Worm (Caenorhabditis elegans) whole organism, mixed stage, embryonic: ENCODE measurements around the gene tmd-2.
A peak's percentile ranks its signal among the peaks of the same experiment; 100 is the strongest.
"Not testable (repeated sequence)": the region's sequence is repeated elsewhere in the genome, so short reads cannot be mapped to it uniquely, and the experiment has no call there.

Experiments
- M03D4.4 ChIP-seq: sonication (generic microtip); optimal IDR thresholded peaks from 2 replicates; lab custom pipeline; 2017; ENCODE audit warnings: mild to moderate bottlenecking, missing genetic modification characterization, missing compliant biosample characterization
- bed-3 ChIP-seq: fragments of 200-800 bp; sonication (Bioruptor generic); optimal IDR thresholded peaks from 3 replicates; lab custom pipeline; 2018; ENCODE audit warnings: mild to moderate bottlenecking, missing genetic modification characterization, moderate library complexity, missing compliant biosample characterization
- blmp-1 ChIP-seq: fragments of 150-350 bp; optimal IDR thresholded peaks from 2 replicates; lab custom pipeline; 2014; ENCODE audit warnings: missing biosample characterization, missing genetic modification characterization
- ceh-39 ChIP-seq: fragments of 150-350 bp; optimal IDR thresholded peaks from 2 replicates; lab custom pipeline; 2014; ENCODE audit warnings: missing biosample characterization, missing genetic modification characterization
- ceh-43 ChIP-seq: fragments of 200-800 bp; sonication (Bioruptor generic); optimal IDR thresholded peaks from 2 replicates; lab custom pipeline; 2018; ENCODE audit warnings: mild to moderate bottlenecking, missing genetic modification characterization, moderate library complexity, missing compliant biosample characterization
- ces-1 ChIP-seq: fragments of 150-350 bp; optimal IDR thresholded peaks from 2 replicates; lab custom pipeline; 2014; ENCODE audit warnings: missing biosample characterization, missing genetic modification reagents, missing genetic modification characterization
- cnd-1 ChIP-seq: fragments of 200-800 bp; sonication (Bioruptor generic); optimal IDR thresholded peaks from 2 replicates; lab custom pipeline; 2018; ENCODE audit warnings: mild to moderate bottlenecking, missing genetic modification characterization, missing compliant biosample characterization
- drap-1 ChIP-seq: fragments of 200-800 bp; sonication (Bioruptor generic); optimal IDR thresholded peaks from 3 replicates; lab custom pipeline; 2018; ENCODE audit warnings: mild to moderate bottlenecking, missing genetic modification characterization, missing compliant biosample characterization
- elt-1 ChIP-seq: sonication (generic microtip); optimal IDR thresholded peaks from 2 replicates; lab custom pipeline; 2017; ENCODE audit warnings: missing genetic modification characterization, mild to moderate bottlenecking, missing compliant biosample characterization, antibody characterized with exemption, moderate library complexity, borderline replicate concordance; ENCODE audit not compliant: insufficient read depth
- elt-3 ChIP-seq: fragments of 150-350 bp; optimal IDR thresholded peaks from 2 replicates; lab custom pipeline; 2014; ENCODE audit warnings: missing biosample characterization, missing genetic modification characterization
- flh-1 ChIP-seq: fragments of 200-800 bp; sonication (Bioruptor generic); optimal IDR thresholded peaks from 2 replicates; lab custom pipeline; 2018; ENCODE audit warnings: mild to moderate bottlenecking, missing genetic modification characterization, moderate library complexity, missing compliant biosample characterization
- ham-2 ChIP-seq: fragments of 200-800 bp; sonication (Bioruptor generic); optimal IDR thresholded peaks from 2 replicates; lab custom pipeline; 2018; ENCODE audit warnings: mild to moderate bottlenecking, missing genetic modification characterization, missing compliant biosample characterization
- hlh-1 ChIP-seq: fragments of 150-350 bp; optimal IDR thresholded peaks from 2 replicates; lab custom pipeline; 2014; ENCODE audit warnings: missing biosample characterization, missing genetic modification reagents, missing genetic modification characterization
- lin-13 ChIP-seq: fragments of 150-350 bp; optimal IDR thresholded peaks from 2 replicates; lab custom pipeline; 2014; ENCODE audit warnings: missing biosample characterization, missing genetic modification characterization
- lin-32 ChIP-seq: fragments of 200-800 bp; sonication (Bioruptor generic); optimal IDR thresholded peaks from 2 replicates; lab custom pipeline; 2018; ENCODE audit warnings: mild to moderate bottlenecking, missing genetic modification characterization, missing compliant biosample characterization
- lsy-2 ChIP-seq: fragments of 150-350 bp; optimal IDR thresholded peaks from 2 replicates; lab custom pipeline; 2014; ENCODE audit warnings: missing biosample characterization, missing genetic modification characterization
- mab-5 ChIP-seq: fragments of 150-350 bp; optimal IDR thresholded peaks from 2 replicates; lab custom pipeline; 2014; ENCODE audit warnings: missing biosample characterization, missing genetic modification characterization
- mep-1 ChIP-seq: fragments of 150-350 bp; optimal IDR thresholded peaks from 2 replicates; lab custom pipeline; 2017; ENCODE audit warnings: missing biosample characterization, missing genetic modification reagents, missing genetic modification characterization, inconsistent platforms
- mls-2 ChIP-seq: sonication (generic microtip); optimal IDR thresholded peaks from 2 replicates; lab custom pipeline; 2016; ENCODE audit warnings: mild to moderate bottlenecking, missing genetic modification characterization, moderate library complexity, missing compliant biosample characterization
- nhr-12 ChIP-seq: fragments of 150-350 bp; optimal IDR thresholded peaks from 2 replicates; lab custom pipeline; 2014; ENCODE audit warnings: missing biosample characterization, missing genetic modification characterization
- nhr-2 ChIP-seq: fragments of 150-350 bp; optimal IDR thresholded peaks from 2 replicates; lab custom pipeline; 2014; ENCODE audit warnings: missing biosample characterization, missing genetic modification characterization
- nhr-237 ChIP-seq: fragments of 150-350 bp; optimal IDR thresholded peaks from 2 replicates; lab custom pipeline; 2014; ENCODE audit warnings: missing biosample characterization, missing genetic modification characterization
- nhr-28 ChIP-seq: fragments of 150-350 bp; optimal IDR thresholded peaks from 2 replicates; lab custom pipeline; 2014; ENCODE audit warnings: missing biosample characterization, missing genetic modification characterization
- nhr-76 ChIP-seq: sonication (generic microtip); optimal IDR thresholded peaks from 2 replicates; lab custom pipeline; 2017; ENCODE audit warnings: missing biosample characterization, missing genetic modification characterization
- pha-4 ChIP-seq: fragments of 150-350 bp; optimal IDR thresholded peaks from 2 replicates; lab custom pipeline; 2018; ENCODE audit warnings: missing biosample characterization, missing genetic modification reagents, missing genetic modification characterization
- sem-2 ChIP-seq: fragments of 200-800 bp; sonication (Bioruptor generic); optimal IDR thresholded peaks from 2 replicates; lab custom pipeline; 2018; ENCODE audit warnings: mild to moderate bottlenecking, missing genetic modification characterization, missing compliant biosample characterization
- snpc-4 ChIP-seq: fragments of 150-350 bp; optimal IDR thresholded peaks from 2 replicates; lab custom pipeline; 2014; ENCODE audit warnings: missing biosample characterization, missing genetic modification characterization
- sptf-1 ChIP-seq: sonication (generic microtip); optimal IDR thresholded peaks from 2 replicates; lab custom pipeline; 2017; ENCODE audit warnings: mild to moderate bottlenecking, missing genetic modification characterization, moderate library complexity, missing compliant biosample characterization
- tbx-8 ChIP-seq: fragments of 200-800 bp; sonication (Bioruptor generic); optimal IDR thresholded peaks from 2 replicates; lab custom pipeline; 2018; ENCODE audit warnings: mild to moderate bottlenecking, missing genetic modification characterization, moderate library complexity, missing compliant biosample characterization
- unc-120 ChIP-seq: sonication (generic microtip); optimal IDR thresholded peaks from 2 replicates; lab custom pipeline; 2017; ENCODE audit warnings: missing genetic modification characterization, missing compliant biosample characterization; ENCODE audit not compliant: poor library complexity, severe bottlenecking
- unc-39 ChIP-seq: fragments of 150-350 bp; optimal IDR thresholded peaks from 2 replicates; lab custom pipeline; 2014; ENCODE audit warnings: missing biosample characterization, missing genetic modification characterization
- unc-62 ChIP-seq: fragments of 150-350 bp; optimal IDR thresholded peaks from 2 replicates; lab custom pipeline; 2014; ENCODE audit warnings: missing biosample characterization, missing genetic modification reagents, missing genetic modification characterization
- ztf-11 ChIP-seq: fragments of 150-350 bp; optimal IDR thresholded peaks from 2 replicates; lab custom pipeline; 2014; ENCODE audit warnings: missing biosample characterization, missing genetic modification characterization

tmd-2 gene

ce11 chrV:8323545-8323944 lies 10.9 kb upstream of the tmd-2 start:
- TF ChIP-seq ceh-43 (GFP tag; lab: Kevin White, UChicago) (no peak), drap-1 (no peak), mep-1 (no peak), blmp-1 (tag; lab: Kevin White, UChicago) (no peak), mls-2 (tag; lab: Kevin White, UChicago) (no peak), nhr-28 (tag; lab: Kevin White, UChicago) (no peak), lin-32 (no peak), ces-1 (GFP tag; lab: Kevin White, UChicago) (no peak), ceh-39 (no peak)

- TF ChIP-seq unc-39 (no peak), unc-120 (no peak), nhr-2 (tag; lab: Kevin White, UChicago) (no peak), ceh-39 (no peak), cnd-1 (tag; lab: Kevin White, UChicago) (no peak), snpc-4 (no peak), nhr-12 (no peak), M03D4.4 (tag; lab: Kevin White, UChicago) (no peak), lin-13 (tag; lab: Kevin White, UChicago) (no peak)
These were observed 8.6 kb upstream of the tmd-2 start for ce11 chrV:8325906-8326305.

- TF ChIP-seq ceh-39, result no peak
- no peak for TF ChIP-seq bed-3 (GFP tag; lab: Kevin White, UChicago)
- no peak for TF ChIP-seq elt-1 (tag; lab: Kevin White, UChicago)
- TF ChIP-seq mab-5, result no peak
- no peak for TF ChIP-seq pha-4
- TF ChIP-seq sptf-1 (tag; lab: Kevin White, UChicago), result no peak
- TF ChIP-seq mls-2 (tag; lab: Kevin White, UChicago), result no peak
- no peak for TF ChIP-seq blmp-1 (tag; lab: Kevin White, UChicago)
- no peak for TF ChIP-seq nhr-76 (tag; lab: Kevin White, UChicago)
- no peak for TF ChIP-seq ces-1 (GFP tag; lab: Kevin White, UChicago)
- TF ChIP-seq M03D4.4 (tag; lab: Kevin White, UChicago), result no peak
- no peak for TF ChIP-seq nhr-237 (tag; lab: Kevin White, UChicago)
- TF ChIP-seq nhr-12, result no peak
- TF ChIP-seq lsy-2, result no peak
- no peak for TF ChIP-seq hlh-1 (tag; lab: Kevin White, UChicago)
- TF ChIP-seq ceh-43 (GFP tag; lab: Kevin White, UChicago), result no peak
- TF ChIP-seq nhr-28 (tag; lab: Kevin White, UChicago), result no peak
- TF ChIP-seq drap-1, result no peak
- TF ChIP-seq, all 35 proteins: peak for 0
These were observed 7.4 kb upstream of the tmd-2 start for ce11 chrV:8327080-8327479.

- TF ChIP-seq ceh-39, result no peak
- peak; percentile 82 for TF ChIP-seq hlh-1 (tag; lab: Kevin White, UChicago)
- peak; percentile 83 for TF ChIP-seq unc-62
These were observed 1.2 kb downstream of the tmd-2 start for ce11 chrV:8335620-8336019.

- TF ChIP-seq ztf-11 (tag; lab: Kevin White, UChicago); ham-2 (GFP tag; lab: Kevin White, UChicago); ceh-39: not testable (repeated sequence)
These were observed 6.5 kb downstream of the tmd-2 start, which contains the start of gene C08D8.7 for ce11 chrV:8340924-8341323. Gene C08D8.7 (plus strand): TSS chrV:8341224.

ce11 chrV:8342416-8342815 lies 8.0 kb downstream of the tmd-2 start:
- TF ChIP-seq mep-1 (no peak), cnd-1 (tag; lab: Kevin White, UChicago) (no peak), snpc-4 (no peak), unc-120 (no peak), nhr-2 (tag; lab: Kevin White, UChicago) (no peak), flh-1 (GFP tag; lab: Kevin White, UChicago) (no peak), sem-2 (no peak), bed-3 (GFP tag; lab: Kevin White, UChicago) (no peak), elt-3 (tag; lab: Kevin White, UChicago) (no peak), tbx-8 (GFP tag; lab: Kevin White, UChicago) (no peak), mls-2 (tag; lab: Kevin White, UChicago) (no peak), pha-4 (no peak), drap-1 (no peak)
